Worm (Caenorhabditis elegans): ENCODE results near the gene decr-1.2.
A peak's percentile ranks its signal among the peaks of the same experiment; 100 is the strongest.

The decr-1.2 gene

ce11 chrII:8569038-8569977, 23.9 kb downstream of the decr-1.2 start, which contains the start of the genes col-38 and rpl-5 (continued):
- TF ChIP-seq aptf-2 (GFP tag; conservative IDR thresholded peaks at IDR 0.05) (no peak), nfya-1 (tag; optimal IDR thresholded peaks at IDR 0.05; ENCODE audit: borderline replicate concordance, insufficient read depth) (no peak), egrh-3 (GFP tag; IDR thresholded peaks at IDR 0.05) (no peak), lag-1 (GFP tag; IDR thresholded peaks at IDR 0.05) (no peak), nhr-27 (tag; optimal IDR thresholded peaks at IDR 0.05) (no peak), tbx-9 (tag; optimal IDR thresholded peaks at IDR 0.05; ENCODE audit: borderline replicate concordance) (no peak), bed-2 (GFP tag; IDR thresholded peaks at IDR 0.05) (no peak), gei-17 (GFP tag; optimal IDR thresholded peaks at IDR 0.05) (no peak), Y53F4B.3 (GFP tag; IDR thresholded peaks at IDR 0.05) (no peak), Y67H2A.10 (GFP tag; conservative IDR thresholded peaks at IDR 0.05) (no peak), F52B5.7 (tag; optimal IDR thresholded peaks at IDR 0.05) (no peak), somi-1 (GFP tag; optimal IDR thresholded peaks at IDR 0.05) (no peak), K11D2.4 (GFP tag; IDR thresholded peaks at IDR 0.05) (no peak), pha-4 (tag; optimal IDR thresholded peaks at IDR 0.05) (peak; percentile 57), hsf-1 (GFP tag; IDR thresholded peaks at IDR 0.05) (peak; percentile 36; the same call in 1 of the 2 replicates), Y95B8A.8 (GFP tag; IDR thresholded peaks at IDR 0.05) (0 out of 2 replicates have a peak, but pooled peaks have one; percentile 64), nhr-120 (GFP tag; IDR thresholded peaks at IDR 0.05) (no peak), nfya-2 (GFP tag; IDR thresholded peaks at IDR 0.05) (no peak), F49E8.2 (tag; optimal IDR thresholded peaks at IDR 0.05; ENCODE audit: insufficient read depth) (peak; percentile 68), zim-3 (tag; optimal IDR thresholded peaks at IDR 0.05) (no peak), F39B2.1 (GFP tag; IDR thresholded peaks at IDR 0.05) (no peak), athp-1 (tag; optimal IDR thresholded peaks at IDR 0.05) (peak; percentile 56), F22D6.2 (tag; optimal IDR thresholded peaks at IDR 0.05) (no peak), ceh-79 (tag; optimal IDR thresholded peaks at IDR 0.05) (no peak), lin-35 (GFP tag; optimal IDR thresholded peaks at IDR 0.05) (peak; percentile 67 to 91 (median 74)), rpc-1 (optimal IDR thresholded peaks at IDR 0.05) (no peak), rpc-1 (tag; optimal IDR thresholded peaks at IDR 0.05) (no peak), D2030.7 (GFP tag; IDR thresholded peaks at IDR 0.05) (peak; percentile 71), xnd-1 (tag; optimal IDR thresholded peaks at IDR 0.05) (peak; percentile 43), lin-40 (tag; optimal IDR thresholded peaks at IDR 0.05) (peak; percentile 56), C06A6.2 (GFP tag; conservative IDR thresholded peaks at IDR 0.05) (no peak), him-1 (tag; optimal IDR thresholded peaks at IDR 0.05) (peak; percentile 25), B0019.2 (GFP tag; conservative IDR thresholded peaks at IDR 0.05) (0 out of 2 replicates have a peak, but pooled peaks have one; percentile 27), nhr-179 (tag; optimal IDR thresholded peaks at IDR 0.05) (no peak), attf-5 (GFP tag; optimal IDR thresholded peaks at IDR 0.05) (peak; percentile 94), mxl-1 (tag; optimal IDR thresholded peaks at IDR 0.05) (no peak), madf-3 (GFP tag; IDR thresholded peaks at IDR 0.05) (peak; percentile 39; the same call in 1 of the 2 replicates), sptf-2 (GFP tag; optimal IDR thresholded peaks at IDR 0.05) (no peak), aptf-3 (GFP tag; IDR thresholded peaks at IDR 0.05) (no peak), let-526 (GFP tag; IDR thresholded peaks at IDR 0.05) (no peak), ztf-26 (tag; optimal IDR thresholded peaks at IDR 0.05) (peak; percentile 29), nfyb-1 (GFP tag; IDR thresholded peaks at IDR 0.05) (0 out of 2 replicates have a peak, but pooled peaks have one; percentile 59), fkh-3 (tag; optimal IDR thresholded peaks at IDR 0.05) (no peak), pbrm-1 (GFP tag; IDR thresholded peaks at IDR 0.05) (peak; percentile 83), efl-1 (GFP tag; optimal IDR thresholded peaks at IDR 0.05) (peak; percentile 88), let-607 (tag; optimal IDR thresholded peaks at IDR 0.05) (peak; percentile 69 to 83), hlh-26 (GFP tag; conservative IDR thresholded peaks at IDR 0.05) (no peak)

Data from whole organism, young adult.